Worm (Caenorhabditis elegans) whole organism, L1 larva: Measurements from ENCODE around the gene C28A5.1.

Source experiments
- C16A3.4 ChIP-seq: fragments of 150-350 bp; optimal IDR thresholded peaks from 2 replicates; lab custom pipeline; 2014; ENCODE audit warnings: missing biosample characterization, missing genetic modification characterization
- C34B4.2 ChIP-seq: sonication (generic microtip); optimal IDR thresholded peaks from 2 replicates; lab custom pipeline; 2017; ENCODE audit warnings: mild to moderate bottlenecking, missing genetic modification characterization, missing compliant biosample characterization
- Y116A8C.19 ChIP-seq: sonication (generic microtip); optimal IDR thresholded peaks from 2 replicates; lab custom pipeline; 2016; ENCODE audit warnings: missing compliant biosample characterization, missing genetic modification characterization, borderline replicate concordance
- aha-1 ChIP-seq: fragments of 150-350 bp; optimal IDR thresholded peaks from 2 replicates; lab custom pipeline; 2014; ENCODE audit warnings: missing biosample characterization, missing genetic modification characterization
- alr-1 ChIP-seq: fragments of 200-800 bp; sonication (Bioruptor generic); optimal IDR thresholded peaks from 2 replicates; lab custom pipeline; 2018; ENCODE audit warnings: borderline replicate concordance, mild to moderate bottlenecking, missing genetic modification characterization, missing compliant biosample characterization
- aly-2 ChIP-seq: fragments of 150-350 bp; optimal IDR thresholded peaks from 2 replicates; lab custom pipeline; 2014; ENCODE audit warnings: missing biosample characterization, missing genetic modification characterization
- ceh-8 ChIP-seq: fragments of 200-800 bp; sonication (Bioruptor generic); optimal IDR thresholded peaks from 2 replicates; lab custom pipeline; 2018; ENCODE audit warnings: mild to moderate bottlenecking, missing genetic modification characterization, moderate library complexity, missing compliant biosample characterization
- ceh-88 ChIP-seq: fragments of 200-800 bp; sonication (Bioruptor generic); IDR thresholded peaks from 2 replicates; pipeline ENCODE4 v1.3.6; 2022; ENCODE audit warnings: missing genetic modification characterization, missing compliant biosample characterization
- ceh-90 ChIP-seq: sonication (generic microtip); optimal IDR thresholded peaks from 2 replicates; lab custom pipeline; 2016; ENCODE audit warnings: missing genetic modification characterization, missing compliant biosample characterization
- ces-1 ChIP-seq: fragments of 150-350 bp; optimal IDR thresholded peaks from 2 replicates; lab custom pipeline; 2014; ENCODE audit warnings: missing biosample characterization, missing genetic modification reagents, missing genetic modification characterization
- efl-1 ChIP-seq, 4 experiments: fragments of 150-350 bp; optimal IDR thresholded peaks in 3 of 4; peaks in 1 of 4; 1 replicate in 1 of 4; 2 replicates in 3 of 4; lab custom pipeline; 2014; ENCODE audit warnings: missing biosample characterization in 2 of 4, missing genetic modification characterization in 2 of 4, missing genetic modification reagents in 2 of 4
- efl-3 ChIP-seq: fragments of 200-800 bp; sonication (Bioruptor generic); optimal IDR thresholded peaks from 2 replicates; lab custom pipeline; 2018; ENCODE audit warnings: mild to moderate bottlenecking, missing genetic modification characterization, missing compliant biosample characterization
- elt-2 ChIP-seq: sonication (generic microtip); optimal IDR thresholded peaks from 2 replicates; lab custom pipeline; 2016; ENCODE audit warnings: missing genetic modification characterization, mild to moderate bottlenecking, inconsistent platforms, missing compliant biosample characterization, missing genetic modification reagents
- elt-3 ChIP-seq, 6 experiments: fragments of 150-350 bp in 1 of 6; sonication (generic microtip); optimal IDR thresholded peaks; 2 replicates each; lab custom pipeline; 2017 to 2018; ENCODE audit warnings: missing biosample characterization in 6 of 6, missing genetic modification characterization in 6 of 6, inconsistent platforms in 1 of 6
- fos-1 ChIP-seq: fragments of 150-350 bp; optimal IDR thresholded peaks from 2 replicates; lab custom pipeline; 2014; ENCODE audit warnings: missing biosample characterization, missing genetic modification characterization
- hlh-17 ChIP-seq: fragments of 200-800 bp; sonication (Bioruptor generic); optimal IDR thresholded peaks from 2 replicates; lab custom pipeline; 2018; ENCODE audit warnings: missing genetic modification characterization, mild to moderate bottlenecking, missing compliant biosample characterization, moderate library complexity, borderline replicate concordance
- hlh-4 ChIP-seq: sonication (generic microtip); optimal IDR thresholded peaks from 2 replicates; lab custom pipeline; 2016; ENCODE audit warnings: mild to moderate bottlenecking, missing genetic modification characterization, missing compliant biosample characterization
- lin-13 ChIP-seq: fragments of 150-350 bp; optimal IDR thresholded peaks from 2 replicates; lab custom pipeline; 2014; ENCODE audit warnings: missing biosample characterization, missing genetic modification reagents, missing genetic modification characterization
- lin-35 ChIP-seq, 2 experiments: fragments of 150-350 bp; optimal IDR thresholded peaks; 2 replicates each; lab custom pipeline; 2014; ENCODE audit warnings: missing biosample characterization in 2 of 2, missing genetic modification characterization in 2 of 2, missing genetic modification reagents in 2 of 2
- lin-39 ChIP-seq: fragments of 150-350 bp; optimal IDR thresholded peaks from 2 replicates; lab custom pipeline; 2014; ENCODE audit warnings: missing biosample characterization, missing genetic modification reagents, missing genetic modification characterization
- lsy-2 ChIP-seq, 2 experiments: fragments of 150-350 bp; optimal IDR thresholded peaks; 2 replicates each; lab custom pipeline; 2014; ENCODE audit warnings: missing biosample characterization in 2 of 2, missing genetic modification characterization in 2 of 2
- mab-9 ChIP-seq: fragments of 200-800 bp; sonication (Bioruptor generic); IDR thresholded peaks from 2 replicates; pipeline ENCODE4 v1.3.6; 2022; ENCODE audit warnings: missing genetic modification reagents, missing genetic modification characterization, missing compliant biosample characterization
- mef-2 ChIP-seq: fragments of 150-350 bp; optimal IDR thresholded peaks from 2 replicates; lab custom pipeline; 2014; ENCODE audit warnings: missing biosample characterization, missing genetic modification characterization
- nhr-19 ChIP-seq: fragments of 200-800 bp; sonication (Bioruptor generic); conservative IDR thresholded peaks from 2 replicates; pipeline ENCODE4 v1.3.6; 2022; ENCODE audit warnings: missing genetic modification characterization, missing compliant biosample characterization
- nhr-237 ChIP-seq: fragments of 150-350 bp; optimal IDR thresholded peaks from 2 replicates; lab custom pipeline; 2014; ENCODE audit warnings: missing biosample characterization, missing genetic modification characterization
- nhr-47 ChIP-seq: sonication (generic microtip); optimal IDR thresholded peaks from 2 replicates; lab custom pipeline; 2016; ENCODE audit warnings: mild to moderate bottlenecking, missing genetic modification characterization, moderate library complexity, missing compliant biosample characterization
- nhr-71 ChIP-seq: sonication (generic microtip); optimal IDR thresholded peaks from 2 replicates; lab custom pipeline; 2016; ENCODE audit warnings: mild to moderate bottlenecking, missing genetic modification characterization, moderate library complexity, missing compliant biosample characterization
- nhr-90 ChIP-seq: sonication (generic microtip); optimal IDR thresholded peaks from 2 replicates; lab custom pipeline; 2016; ENCODE audit warnings: mild to moderate bottlenecking, missing genetic modification characterization, missing compliant biosample characterization; ENCODE audit not compliant: poor library complexity
- pqm-1 ChIP-seq: sonication (generic microtip); optimal IDR thresholded peaks from 3 replicates; lab custom pipeline; 2017; ENCODE audit warnings: missing biosample characterization, missing genetic modification characterization
- rnt-1 ChIP-seq: sonication (generic microtip); optimal IDR thresholded peaks from 2 replicates; lab custom pipeline; 2016; ENCODE audit warnings: mild to moderate bottlenecking, missing genetic modification characterization, moderate library complexity, missing compliant biosample characterization
- skn-1 ChIP-seq: fragments of 150-350 bp; optimal IDR thresholded peaks from 2 replicates; lab custom pipeline; 2014; ENCODE audit warnings: missing biosample characterization, missing genetic modification characterization
- snpc-4 ChIP-seq: fragments of 150-350 bp; optimal IDR thresholded peaks from 2 replicates; lab custom pipeline; 2014; ENCODE audit warnings: missing biosample characterization, missing genetic modification characterization
- swsn-7 ChIP-seq: sonication (generic microtip); optimal IDR thresholded peaks from 2 replicates; lab custom pipeline; 2016; ENCODE audit warnings: missing genetic modification characterization, missing compliant biosample characterization
- tlp-1 ChIP-seq: fragments of 150-350 bp; optimal IDR thresholded peaks from 2 replicates; lab custom pipeline; 2014; ENCODE audit warnings: missing biosample characterization, missing genetic modification characterization
- unc-130 ChIP-seq: fragments of 150-350 bp; optimal IDR thresholded peaks from 2 replicates; lab custom pipeline; 2017; ENCODE audit warnings: missing biosample characterization, missing genetic modification characterization, inconsistent platforms
- unc-62 ChIP-seq: fragments of 150-350 bp; optimal IDR thresholded peaks from 2 replicates; lab custom pipeline; 2014; ENCODE audit warnings: missing biosample characterization, missing genetic modification reagents, missing genetic modification characterization
- unc-86 ChIP-seq: sonication (generic microtip); optimal IDR thresholded peaks from 2 replicates; lab custom pipeline; 2016; ENCODE audit warnings: missing genetic modification characterization, missing compliant biosample characterization
- unc-98 ChIP-seq: fragments of 200-800 bp; sonication (Bioruptor generic); IDR thresholded peaks from 2 replicates; pipeline ENCODE4 v1.3.6; 2022; ENCODE audit warnings: missing genetic modification characterization, missing compliant biosample characterization
- vab-15 ChIP-seq: sonication (generic microtip); optimal IDR thresholded peaks from 2 replicates; lab custom pipeline; 2017; ENCODE audit warnings: missing genotype, mild to moderate bottlenecking, missing genetic modification characterization, missing compliant biosample characterization
- ztf-11 ChIP-seq, 2 experiments: sonication (generic microtip); optimal IDR thresholded peaks; 2 replicates each; lab custom pipeline; 2016 to 2017; ENCODE audit warnings: missing genetic modification characterization in 2 of 2, missing biosample characterization in 1 of 2, missing compliant biosample characterization in 1 of 2
- ztf-4 ChIP-seq: fragments of 150-350 bp; optimal IDR thresholded peaks from 2 replicates; lab custom pipeline; 2014; ENCODE audit warnings: missing biosample characterization, missing genetic modification characterization

The C28A5.1 gene

DNA sequence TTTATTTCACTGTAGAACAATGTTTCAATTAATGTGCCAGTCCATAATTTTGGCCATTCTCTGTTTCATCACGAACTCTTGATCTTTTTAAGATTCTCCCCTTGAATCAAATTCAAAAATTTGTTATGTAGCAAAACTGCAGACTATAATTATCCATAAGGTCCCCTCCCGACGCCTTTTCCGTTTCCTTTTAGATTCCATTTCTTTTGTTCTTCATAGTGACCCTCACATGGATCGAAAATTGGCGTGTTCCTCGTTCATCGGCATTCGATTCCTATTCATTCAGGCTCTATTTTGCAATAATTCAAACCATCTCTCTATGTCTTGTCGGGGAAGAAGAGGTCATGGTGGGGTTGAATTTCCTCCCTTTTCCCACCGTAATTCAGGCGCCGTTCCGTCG, 10.3 kb upstream of the C28A5.1 start:
- TF ChIP-seq efl-1 (optimal IDR thresholded peaks at IDR 0.05; lab: Kevin White, UChicago) = no peak
- peak in 1 of 2 experiments; percentile 43 for TF ChIP-seq efl-1 (GFP tag; optimal IDR thresholded peaks at IDR 0.05 in 1 of 2; lab: Kevin White, UChicago)
- no peak for TF ChIP-seq tlp-1 (tag; lab: Kevin White, UChicago)
- no peak for TF ChIP-seq swsn-7 (tag; lab: Kevin White, UChicago)
- TF ChIP-seq C16A3.4 (tag; lab: Kevin White, UChicago) = no peak
- TF ChIP-seq C34B4.2 (tag; lab: Kevin White, UChicago) = no peak

DNA sequence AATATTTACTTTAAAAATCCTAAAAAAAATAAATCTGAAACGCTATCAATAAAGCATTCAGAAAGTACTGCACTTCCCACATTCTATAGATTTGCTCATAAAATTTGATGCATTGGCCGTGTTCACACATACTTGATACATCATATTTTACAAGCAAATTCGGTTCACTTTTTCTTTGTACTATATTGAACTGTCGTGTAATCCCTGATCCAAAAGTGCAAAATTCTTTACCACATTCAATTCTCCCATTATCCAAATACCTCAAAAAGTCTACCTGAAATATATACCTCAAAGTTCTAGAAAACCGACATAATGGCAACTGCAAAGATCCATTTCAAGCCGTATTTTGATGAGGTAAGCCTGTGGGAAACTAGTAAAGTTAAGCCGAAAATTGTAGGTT, 7.6 kb upstream of the C28A5.1 start, which contains the start of gene nex-3:
nex-3 (plus strand) TSS at position 301 of the 400 bp plus-strand sequence.
- no peak for TF ChIP-seq efl-1 (optimal IDR thresholded peaks at IDR 0.05; lab: Kevin White, UChicago)
- peak in 1 of 2 experiments; percentile 76 for TF ChIP-seq efl-1 (GFP tag; optimal IDR thresholded peaks at IDR 0.05 in 1 of 2; lab: Kevin White, UChicago)
- no peak for TF ChIP-seq nhr-90 (tag; lab: Kevin White, UChicago)

DNA sequence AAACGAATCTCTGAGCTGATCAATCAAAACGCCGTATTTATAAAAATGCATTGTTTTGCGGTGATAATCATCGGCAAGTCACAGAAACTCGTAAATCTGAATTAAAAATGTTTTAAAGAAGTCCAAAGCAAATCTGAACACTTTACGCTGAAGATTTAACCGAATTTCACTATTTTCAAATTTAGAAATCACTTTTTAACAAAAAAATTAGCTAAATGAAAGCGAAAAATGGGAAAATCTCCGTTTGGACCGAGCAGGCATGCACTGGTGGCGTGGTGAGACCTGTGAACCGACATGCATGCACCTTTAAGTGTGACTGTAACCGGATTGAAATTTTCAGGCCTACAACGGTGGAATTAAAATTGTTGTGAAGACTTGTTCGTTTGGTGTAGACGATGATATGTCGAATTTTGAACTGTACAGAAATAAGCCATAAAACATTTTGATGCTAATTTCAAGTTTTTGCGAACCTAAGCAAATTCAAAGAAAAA, 5.4 kb upstream of the C28A5.1 start, which contains the start of gene C28A5.2:
C28A5.2 (minus strand) TSS at position 51 of the 491 bp plus-strand sequence.
- TF ChIP-seq efl-1 (optimal IDR thresholded peaks at IDR 0.05; lab: Kevin White, UChicago) (no peak), efl-1 (GFP tag; optimal IDR thresholded peaks at IDR 0.05 in 1 of 2; lab: Kevin White, UChicago) (peak in 1 of 2 experiments; percentile 29), ztf-4 (tag; lab: Kevin White, UChicago) (no peak)

DNA sequence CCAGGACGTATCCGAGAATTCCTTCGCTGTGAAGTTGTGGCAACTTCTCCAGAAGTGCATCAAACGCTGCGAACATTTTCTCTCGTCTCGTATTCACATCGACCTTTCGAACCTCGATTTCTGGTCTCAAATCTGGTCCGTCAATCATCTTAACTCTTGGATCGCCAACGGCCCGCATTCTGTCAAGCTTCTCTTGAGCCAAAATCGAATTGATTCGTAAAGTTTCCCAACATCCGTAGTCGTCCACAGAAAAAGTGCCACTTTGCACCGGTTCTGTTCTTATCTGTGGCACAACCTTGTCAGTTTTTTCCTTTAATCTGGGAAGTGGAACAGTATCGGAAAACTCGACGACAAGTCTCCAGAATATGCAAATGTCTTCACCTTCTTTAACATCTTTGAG, 1.1 kb upstream of the C28A5.1 start:
- TF ChIP-seq efl-1 (optimal IDR thresholded peaks at IDR 0.05; lab: Kevin White, UChicago) (no peak), efl-1 (GFP tag; optimal IDR thresholded peaks at IDR 0.05 in 1 of 2; lab: Kevin White, UChicago) (peak in 1 of 2 experiments; percentile 59), lsy-2 (tag; optimal IDR thresholded peaks at IDR 0.05; lab: Kevin White, UChicago) (no peak)

DNA sequence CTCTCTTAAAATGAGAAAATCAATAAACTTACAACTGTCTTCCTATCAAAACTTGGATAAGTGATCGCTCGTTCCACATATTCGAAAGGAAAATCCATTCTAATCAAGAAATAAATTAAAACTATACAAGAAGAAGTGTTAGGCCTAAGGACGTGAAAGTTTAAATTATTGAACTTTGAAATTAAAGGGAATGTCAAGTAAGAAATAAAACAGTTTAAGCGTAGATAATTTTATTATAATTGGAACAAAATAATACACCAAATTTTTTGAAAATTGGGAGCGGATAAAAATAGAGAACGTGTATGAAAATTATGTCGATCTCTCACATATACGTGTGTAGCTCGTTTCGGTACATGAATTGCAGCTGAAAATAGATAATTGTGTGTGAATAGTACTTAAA, 4.7 kb downstream of the C28A5.1 start, which contains the start of gene C28A5.6:
C28A5.6 (minus strand) TSS at position 101 of the 400 bp plus-strand sequence.
- TF ChIP-seq pqm-1 (tag; lab: Kevin White, UChicago) = no peak
- no peak for TF ChIP-seq snpc-4
- no peak for TF ChIP-seq C34B4.2 (tag; lab: Kevin White, UChicago)
- no peak for TF ChIP-seq unc-86
- no peak for TF ChIP-seq nhr-71 (tag; lab: Kevin White, UChicago)
- no peak for TF ChIP-seq mab-9
- TF ChIP-seq hlh-17 (GFP tag; lab: Kevin White, UChicago) = no peak
- no peak for TF ChIP-seq alr-1 (tag; lab: Kevin White, UChicago)
- no peak for TF ChIP-seq nhr-237 (tag; lab: Kevin White, UChicago)
- TF ChIP-seq Y116A8C.19 = no peak
- TF ChIP-seq vab-15 (tag; lab: Kevin White, UChicago) = no peak
- no peak for TF ChIP-seq unc-130 (tag; lab: Kevin White, UChicago)
- no peak for TF ChIP-seq ceh-90 (tag; lab: Kevin White, UChicago)
- TF ChIP-seq lin-39 (tag; lab: Kevin White, UChicago) = no peak
- TF ChIP-seq skn-1 = no peak
- TF ChIP-seq mef-2 (tag; lab: Kevin White, UChicago) = no peak
- TF ChIP-seq lin-13 (GFP tag; lab: Kevin White, UChicago) = no peak
- no peak for TF ChIP-seq ceh-88 (GFP tag; lab: Robert Waterston, UW)
- no peak for TF ChIP-seq ceh-8 (GFP tag; lab: Kevin White, UChicago)

DNA sequence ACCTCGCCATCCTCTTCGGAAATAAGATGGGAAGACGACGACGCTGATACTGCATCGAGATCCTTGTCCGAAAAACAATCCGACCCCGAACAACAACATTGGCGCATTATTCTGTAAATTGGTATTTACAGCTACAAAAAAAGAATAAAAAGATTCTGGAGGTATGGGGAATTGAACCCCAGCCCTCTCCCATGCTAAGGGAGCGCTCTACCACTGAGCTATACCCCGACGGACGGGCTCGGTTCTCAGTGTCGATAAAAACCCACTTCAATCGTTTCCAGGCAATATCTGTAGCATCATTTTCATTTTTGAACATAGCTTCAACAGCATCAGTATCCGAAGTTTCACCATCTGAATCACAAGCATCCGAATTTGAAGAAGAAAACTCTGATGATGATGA, 5.3 kb downstream of the C28A5.1 start:
- TF ChIP-seq efl-3 (GFP tag; lab: Kevin White, UChicago) (no peak), nhr-47 (tag; lab: Kevin White, UChicago) (no peak), elt-3 (tag; optimal IDR thresholded peaks at IDR 0.05; lab: Kevin White, UChicago) (no peak), rnt-1 (tag; lab: Kevin White, UChicago) (peak; percentile 28), unc-98 (no peak), ztf-11 (tag; optimal IDR thresholded peaks at IDR 0.05; lab: Kevin White, UChicago) (no peak), lin-35 (GFP tag; optimal IDR thresholded peaks at IDR 0.05; lab: Kevin White, UChicago) (peak in 1 of 2 experiments; percentile 13), elt-2 (no peak), fos-1 (no peak), aha-1 (no peak), tlp-1 (tag; lab: Kevin White, UChicago) (no peak), snpc-4 (peak; percentile 22), hlh-4 (no peak), ceh-90 (tag; lab: Kevin White, UChicago) (no peak), nhr-19 (no peak), aly-2 (tag; lab: Kevin White, UChicago) (no peak), ces-1 (GFP tag; lab: Kevin White, UChicago) (no peak), unc-62 (GFP tag; lab: Kevin White, UChicago) (no peak)
